Worm (Caenorhabditis elegans) whole organism, L1 larva: ENCODE results near the gene K07C5.2.

Source experiments
- ceh-82 ChIP-seq, 3 experiments: fragments of 150-350 bp in 1 of 3; sonication (generic microtip) in 2 of 3; optimal IDR thresholded peaks; 2 replicates each; lab custom pipeline; 2014 to 2017; ENCODE audit warnings: missing biosample characterization in 3 of 3, missing genetic modification characterization in 3 of 3
- nhr-76 ChIP-seq: sonication (generic microtip); optimal IDR thresholded peaks from 2 replicates; lab custom pipeline; 2017; ENCODE audit warnings: missing biosample characterization, missing genetic modification characterization
- unc-62 ChIP-seq: fragments of 150-350 bp; optimal IDR thresholded peaks from 2 replicates; lab custom pipeline; 2014; ENCODE audit warnings: missing biosample characterization, missing genetic modification reagents, missing genetic modification characterization

- no peak for TF ChIP-seq nhr-76 (tag; lab: Kevin White, UChicago)
- TF ChIP-seq unc-62 (GFP tag; lab: Kevin White, UChicago) = no peak
- TF ChIP-seq ceh-82 (tag; optimal IDR thresholded peaks at IDR 0.05; lab: Kevin White, UChicago) = no peak
Measured at ce11 chrV:10291848-10292247, 47.5 kb upstream of the K07C5.2 start.
